Worm (Caenorhabditis elegans) whole organism, L1 larva: Measurements from ENCODE around the gene znfx-1.

ENCODE experiments used
- C16A3.4 ChIP-seq: fragments of 150-350 bp; optimal IDR thresholded peaks from 2 replicates; lab custom pipeline; 2014; ENCODE audit warnings: missing biosample characterization, missing genetic modification characterization
- C34B4.2 ChIP-seq: sonication (generic microtip); optimal IDR thresholded peaks from 2 replicates; lab custom pipeline; 2017; ENCODE audit warnings: mild to moderate bottlenecking, missing genetic modification characterization, missing compliant biosample characterization
- Y116A8C.19 ChIP-seq: sonication (generic microtip); optimal IDR thresholded peaks from 2 replicates; lab custom pipeline; 2016; ENCODE audit warnings: missing compliant biosample characterization, missing genetic modification characterization, borderline replicate concordance
- aha-1 ChIP-seq: fragments of 150-350 bp; optimal IDR thresholded peaks from 2 replicates; lab custom pipeline; 2014; ENCODE audit warnings: missing biosample characterization, missing genetic modification characterization
- aly-2 ChIP-seq: fragments of 150-350 bp; optimal IDR thresholded peaks from 2 replicates; lab custom pipeline; 2014; ENCODE audit warnings: missing biosample characterization, missing genetic modification characterization
- blmp-1 ChIP-seq: fragments of 150-350 bp; optimal IDR thresholded peaks from 2 replicates; lab custom pipeline; 2014; ENCODE audit warnings: missing biosample characterization, missing genetic modification characterization
- ceh-63 ChIP-seq: fragments of 200-800 bp; sonication (Bioruptor generic); optimal IDR thresholded peaks from 2 replicates; lab custom pipeline; 2018; ENCODE audit warnings: mild to moderate bottlenecking, missing genetic modification characterization, missing compliant biosample characterization
- ceh-90 ChIP-seq: sonication (generic microtip); optimal IDR thresholded peaks from 2 replicates; lab custom pipeline; 2016; ENCODE audit warnings: missing genetic modification characterization, missing compliant biosample characterization
- ces-1 ChIP-seq: fragments of 150-350 bp; optimal IDR thresholded peaks from 2 replicates; lab custom pipeline; 2014; ENCODE audit warnings: missing biosample characterization, missing genetic modification reagents, missing genetic modification characterization
- dpl-1 ChIP-seq, 3 experiments: fragments of 150-350 bp in 2 of 3; sonication (generic microtip) in 1 of 3; optimal IDR thresholded peaks; 2 replicates each; lab custom pipeline; 2014 to 2017; ENCODE audit warnings: missing biosample characterization in 3 of 3, missing genetic modification characterization in 3 of 3, missing genetic modification reagents in 3 of 3
- efl-1 ChIP-seq, 4 experiments: fragments of 150-350 bp; optimal IDR thresholded peaks in 3 of 4; peaks in 1 of 4; 1 replicate in 1 of 4; 2 replicates in 3 of 4; lab custom pipeline; 2014; ENCODE audit warnings: missing biosample characterization in 2 of 4, missing genetic modification characterization in 2 of 4, missing genetic modification reagents in 2 of 4
- efl-3 ChIP-seq: fragments of 200-800 bp; sonication (Bioruptor generic); optimal IDR thresholded peaks from 2 replicates; lab custom pipeline; 2018; ENCODE audit warnings: mild to moderate bottlenecking, missing genetic modification characterization, missing compliant biosample characterization
- egl-27 ChIP-seq, 2 experiments: fragments of 150-350 bp in 1 of 2; sonication (generic microtip); optimal IDR thresholded peaks; 3 replicates each; lab custom pipeline; 2017 to 2018; ENCODE audit warnings: missing biosample characterization in 2 of 2, missing genetic modification characterization in 2 of 2, missing genetic modification reagents in 2 of 2
- elt-2 ChIP-seq: sonication (generic microtip); optimal IDR thresholded peaks from 2 replicates; lab custom pipeline; 2016; ENCODE audit warnings: missing genetic modification characterization, mild to moderate bottlenecking, inconsistent platforms, missing compliant biosample characterization, missing genetic modification reagents
- ets-5 ChIP-seq: fragments of 200-800 bp; sonication (Bioruptor generic); IDR thresholded peaks from 2 replicates; pipeline ENCODE4 v1.3.6; 2022; ENCODE audit warnings: missing genetic modification characterization, missing compliant biosample characterization
- fkh-4 ChIP-seq: sonication (generic microtip); optimal IDR thresholded peaks from 2 replicates; lab custom pipeline; 2016; ENCODE audit warnings: missing compliant biosample characterization, missing genetic modification characterization, borderline replicate concordance
- grh-1 ChIP-seq: fragments of 200-800 bp; sonication (Bioruptor generic); IDR thresholded peaks from 2 replicates; pipeline ENCODE4 v1.3.6; 2022; ENCODE audit warnings: missing genetic modification reagents, missing genetic modification characterization, missing compliant biosample characterization
- lin-13 ChIP-seq: fragments of 150-350 bp; optimal IDR thresholded peaks from 2 replicates; lab custom pipeline; 2014; ENCODE audit warnings: missing biosample characterization, missing genetic modification reagents, missing genetic modification characterization
- lin-14 ChIP-seq: fragments of 200-800 bp; sonication (Bioruptor generic); optimal IDR thresholded peaks from 2 replicates; lab custom pipeline; 2018; ENCODE audit warnings: mild to moderate bottlenecking, missing genetic modification characterization, moderate library complexity, missing compliant biosample characterization
- lin-15B ChIP-seq: fragments of 150-350 bp; sonication (generic microtip); optimal IDR thresholded peaks from 3 replicates; lab custom pipeline; 2014; ENCODE audit warnings: missing biosample characterization, missing genetic modification characterization
- lin-35 ChIP-seq, 2 experiments: fragments of 150-350 bp; optimal IDR thresholded peaks; 2 replicates each; lab custom pipeline; 2014; ENCODE audit warnings: missing biosample characterization in 2 of 2, missing genetic modification characterization in 2 of 2, missing genetic modification reagents in 2 of 2
- lin-39 ChIP-seq: fragments of 150-350 bp; optimal IDR thresholded peaks from 2 replicates; lab custom pipeline; 2014; ENCODE audit warnings: missing biosample characterization, missing genetic modification reagents, missing genetic modification characterization
- lir-3 ChIP-seq: sonication (generic microtip); optimal IDR thresholded peaks from 2 replicates; lab custom pipeline; 2016; ENCODE audit warnings: mild to moderate bottlenecking, missing genetic modification characterization, moderate library complexity, missing compliant biosample characterization; ENCODE audit not compliant: poor library complexity
- lsy-2 ChIP-seq, 2 experiments: fragments of 150-350 bp; optimal IDR thresholded peaks; 2 replicates each; lab custom pipeline; 2014; ENCODE audit warnings: missing biosample characterization in 2 of 2, missing genetic modification characterization in 2 of 2
- mab-9 ChIP-seq: fragments of 200-800 bp; sonication (Bioruptor generic); IDR thresholded peaks from 2 replicates; pipeline ENCODE4 v1.3.6; 2022; ENCODE audit warnings: missing genetic modification reagents, missing genetic modification characterization, missing compliant biosample characterization
- nhr-11 ChIP-seq: fragments of 150-350 bp; optimal IDR thresholded peaks from 2 replicates; lab custom pipeline; 2014; ENCODE audit warnings: missing biosample characterization, missing genetic modification characterization
- nhr-19 ChIP-seq: fragments of 200-800 bp; sonication (Bioruptor generic); conservative IDR thresholded peaks from 2 replicates; pipeline ENCODE4 v1.3.6; 2022; ENCODE audit warnings: missing genetic modification characterization, missing compliant biosample characterization
- nhr-20 ChIP-seq: sonication (generic microtip); optimal IDR thresholded peaks from 2 replicates; lab custom pipeline; 2016; ENCODE audit warnings: mild to moderate bottlenecking, missing genetic modification characterization, missing compliant biosample characterization
- nhr-237 ChIP-seq: fragments of 150-350 bp; optimal IDR thresholded peaks from 2 replicates; lab custom pipeline; 2014; ENCODE audit warnings: missing biosample characterization, missing genetic modification characterization
- nhr-47 ChIP-seq: sonication (generic microtip); optimal IDR thresholded peaks from 2 replicates; lab custom pipeline; 2016; ENCODE audit warnings: mild to moderate bottlenecking, missing genetic modification characterization, moderate library complexity, missing compliant biosample characterization
- nhr-71 ChIP-seq: sonication (generic microtip); optimal IDR thresholded peaks from 2 replicates; lab custom pipeline; 2016; ENCODE audit warnings: mild to moderate bottlenecking, missing genetic modification characterization, moderate library complexity, missing compliant biosample characterization
- nhr-76 ChIP-seq: sonication (generic microtip); optimal IDR thresholded peaks from 2 replicates; lab custom pipeline; 2017; ENCODE audit warnings: missing biosample characterization, missing genetic modification characterization
- nhr-84 ChIP-seq: sonication (generic microtip); optimal IDR thresholded peaks from 2 replicates; lab custom pipeline; 2017; ENCODE audit warnings: missing biosample characterization, missing genetic modification characterization
- nhr-90 ChIP-seq: sonication (generic microtip); optimal IDR thresholded peaks from 2 replicates; lab custom pipeline; 2016; ENCODE audit warnings: mild to moderate bottlenecking, missing genetic modification characterization, missing compliant biosample characterization; ENCODE audit not compliant: poor library complexity
- pag-3 ChIP-seq: sonication (generic microtip); optimal IDR thresholded peaks from 2 replicates; lab custom pipeline; 2017; ENCODE audit warnings: missing genetic modification characterization, mild to moderate bottlenecking, missing compliant biosample characterization, antibody characterized with exemption, borderline replicate concordance; ENCODE audit not compliant: insufficient read depth
- pqm-1 ChIP-seq: sonication (generic microtip); optimal IDR thresholded peaks from 3 replicates; lab custom pipeline; 2017; ENCODE audit warnings: missing biosample characterization, missing genetic modification characterization
- rnt-1 ChIP-seq: sonication (generic microtip); optimal IDR thresholded peaks from 2 replicates; lab custom pipeline; 2016; ENCODE audit warnings: mild to moderate bottlenecking, missing genetic modification characterization, moderate library complexity, missing compliant biosample characterization
- skn-1 ChIP-seq: fragments of 150-350 bp; optimal IDR thresholded peaks from 2 replicates; lab custom pipeline; 2014; ENCODE audit warnings: missing biosample characterization, missing genetic modification characterization
- snu-23 ChIP-seq: sonication (generic microtip); optimal IDR thresholded peaks from 2 replicates; lab custom pipeline; 2016; ENCODE audit warnings: missing genetic modification characterization, missing compliant biosample characterization
- sox-4 ChIP-seq: sonication (generic microtip); optimal IDR thresholded peaks from 2 replicates; lab custom pipeline; 2016; ENCODE audit warnings: missing genetic modification characterization, missing compliant biosample characterization
- sptf-1 ChIP-seq: fragments of 150-350 bp; optimal IDR thresholded peaks from 2 replicates; lab custom pipeline; 2014; ENCODE audit warnings: missing biosample characterization, missing genetic modification characterization
- swsn-7 ChIP-seq: sonication (generic microtip); optimal IDR thresholded peaks from 2 replicates; lab custom pipeline; 2016; ENCODE audit warnings: missing genetic modification characterization, missing compliant biosample characterization
- tbx-2 ChIP-seq: sonication (generic microtip); optimal IDR thresholded peaks from 2 replicates; lab custom pipeline; 2016; ENCODE audit warnings: missing genetic modification characterization, missing compliant biosample characterization
- unc-62 ChIP-seq: fragments of 150-350 bp; optimal IDR thresholded peaks from 2 replicates; lab custom pipeline; 2014; ENCODE audit warnings: missing biosample characterization, missing genetic modification reagents, missing genetic modification characterization
- unc-98 ChIP-seq: fragments of 200-800 bp; sonication (Bioruptor generic); IDR thresholded peaks from 2 replicates; pipeline ENCODE4 v1.3.6; 2022; ENCODE audit warnings: missing genetic modification characterization, missing compliant biosample characterization
- zip-4 ChIP-seq: fragments of 200-800 bp; sonication (Bioruptor generic); optimal IDR thresholded peaks from 2 replicates; lab custom pipeline; 2018; ENCODE audit warnings: mild to moderate bottlenecking, missing genetic modification characterization, moderate library complexity, missing compliant biosample characterization

znfx-1 gene

ce11 chrII:9264689-9265278, 51.3 kb downstream of the znfx-1 start (continued):
- peak; percentile 4 to 22 for TF ChIP-seq efl-1 (optimal IDR thresholded peaks at IDR 0.05; lab: Kevin White, UChicago)
- no peak for TF ChIP-seq efl-1 (GFP tag; optimal IDR thresholded peaks at IDR 0.05 in 1 of 2; lab: Kevin White, UChicago)
- TF ChIP-seq nhr-20 = peak; percentile 9
- no peak for TF ChIP-seq sptf-1
- TF ChIP-seq lin-39 (tag; lab: Kevin White, UChicago) = no peak
- peak in 1 of 2 experiments; percentile 46 for TF ChIP-seq lsy-2 (tag; optimal IDR thresholded peaks at IDR 0.05; lab: Kevin White, UChicago)
- no peak for TF ChIP-seq sox-4 (tag; lab: Kevin White, UChicago)
- no peak for TF ChIP-seq ces-1 (GFP tag; lab: Kevin White, UChicago)
- peak; percentile 6 for TF ChIP-seq nhr-47
- TF ChIP-seq lin-15B (tag; lab: Kevin White, UChicago) = no peak
- TF ChIP-seq ets-5 (GFP tag; lab: Robert Waterston, UW) = no peak
- peak; percentile 70 for TF ChIP-seq nhr-71 (tag; lab: Kevin White, UChicago)
- no peak for TF ChIP-seq nhr-237 (tag; lab: Kevin White, UChicago)
- 0 out of 2 replicates have a peak, but pooled peaks have one; percentile 32 for TF ChIP-seq nhr-19 (GFP tag; lab: Robert Waterston, UW)
- no peak for TF ChIP-seq grh-1 (GFP tag; lab: Robert Waterston, UW)
- TF ChIP-seq efl-3 (GFP tag; lab: Kevin White, UChicago) = no peak
- peak; percentile 45 for TF ChIP-seq swsn-7 (tag; lab: Kevin White, UChicago)
- TF ChIP-seq mab-9 (GFP tag; lab: Robert Waterston, UW) = peak; percentile 43; the same call in 1 of the 2 replicates
- TF ChIP-seq tbx-2 = peak; percentile 50
- TF ChIP-seq blmp-1 (tag; lab: Kevin White, UChicago) = no peak
- TF ChIP-seq unc-98 (GFP tag; lab: Robert Waterston, UW) = no peak
- no peak for TF ChIP-seq aly-2 (tag; lab: Kevin White, UChicago)
- no peak for TF ChIP-seq dpl-1 (GFP tag; optimal IDR thresholded peaks at IDR 0.05; lab: Kevin White, UChicago)
- TF ChIP-seq nhr-76 (tag; lab: Kevin White, UChicago) = no peak
- TF ChIP-seq lir-3 (tag; lab: Kevin White, UChicago) = no peak
- TF ChIP-seq C16A3.4 (tag; lab: Kevin White, UChicago) = no peak
- no peak for TF ChIP-seq C34B4.2 (tag; lab: Kevin White, UChicago)
- peak; percentile 62 for TF ChIP-seq rnt-1
- no peak for TF ChIP-seq ceh-63 (GFP tag; lab: Kevin White, UChicago)
- TF ChIP-seq fkh-4 = peak; percentile 70
- TF ChIP-seq egl-27 (tag; optimal IDR thresholded peaks at IDR 0.05; lab: Kevin White, UChicago) = no peak
- TF ChIP-seq aha-1 (tag; lab: Kevin White, UChicago) = no peak
- no peak for TF ChIP-seq Y116A8C.19
- no peak for TF ChIP-seq pqm-1 (tag; lab: Kevin White, UChicago)
- no peak for TF ChIP-seq elt-2
- peak in 1 of 2 experiments; percentile 21 for TF ChIP-seq lin-35 (GFP tag; optimal IDR thresholded peaks at IDR 0.05; lab: Kevin White, UChicago)
- TF ChIP-seq lin-13 (GFP tag; lab: Kevin White, UChicago) = no peak
- TF ChIP-seq unc-62 (GFP tag; lab: Kevin White, UChicago) = no peak
- no peak for TF ChIP-seq nhr-84 (tag; lab: Kevin White, UChicago)
- TF ChIP-seq nhr-11 (tag; lab: Kevin White, UChicago) = no peak

ce11 chrII:9265705-9266104, 52.2 kb downstream of the znfx-1 start:
- no peak for TF ChIP-seq nhr-90 (tag; lab: Kevin White, UChicago)
- TF ChIP-seq ceh-90 = no peak
- TF ChIP-seq nhr-71 (tag; lab: Kevin White, UChicago) = peak; percentile 10
- TF ChIP-seq skn-1 (tag; lab: Kevin White, UChicago) = no peak
- no peak for TF ChIP-seq nhr-20
- TF ChIP-seq lin-14 (GFP tag; lab: Kevin White, UChicago) = peak; percentile 41
- no peak for TF ChIP-seq pag-3 (tag; lab: Kevin White, UChicago)
- no peak for TF ChIP-seq snu-23
- TF ChIP-seq zip-4 (GFP tag; lab: Kevin White, UChicago) = no peak
